Fruit fly (Drosophila melanogaster) whole organism, embryonic: ENCODE results near the gene Rchy1.
A peak's percentile ranks its signal among the peaks of the same experiment; 100 is the strongest.

Source experiments
- ATbp ChIP-seq: fragments of 200-800 bp; sonication (Bioruptor generic); optimal IDR thresholded peaks from 2 replicates; lab custom pipeline; 2017; ENCODE audit warnings: missing biosample characterization, mild to moderate bottlenecking, missing genetic modification characterization, missing genetic modification reagents
- Ada2b ChIP-seq: fragments of 200-800 bp; sonication (Bioruptor generic); IDR thresholded peaks from 2 replicates; pipeline ENCODE4 v1.3.6; 2022; ENCODE audit warnings: missing biosample characterization, missing genetic modification characterization
- Atf-2 ChIP-seq: fragments of 200-800 bp; sonication (Bioruptor generic); optimal IDR thresholded peaks from 2 replicates; lab custom pipeline; 2016; ENCODE audit warnings: missing biosample characterization, missing genetic modification characterization
- Awh ChIP-seq: fragments of 200-800 bp; sonication (Bioruptor generic); IDR thresholded peaks from 2 replicates; pipeline ENCODE4, ENCODE4 v1.3.6; 2022; ENCODE audit warnings: missing biosample characterization, missing genetic modification characterization
- CG1024 ChIP-seq: fragments of 200-800 bp; sonication (Bioruptor generic); IDR thresholded peaks from 2 replicates; pipeline ENCODE4 v1.3.6; 2022; ENCODE audit warnings: missing biosample characterization, missing genetic modification characterization
- CG11093 ChIP-seq: fragments of 200-800 bp; sonication (Bioruptor generic); IDR thresholded peaks from 3 replicates; pipeline ENCODE4 v1.3.6; 2022; ENCODE audit warnings: missing biosample characterization, missing genetic modification characterization
- CG12942 ChIP-seq: fragments of 200-800 bp; sonication (Bioruptor generic); optimal IDR thresholded peaks from 3 replicates; lab custom pipeline; 2016; ENCODE audit warnings: missing biosample characterization, missing genetic modification characterization
- CG16815 ChIP-seq: fragments of 200-800 bp; sonication (Bioruptor generic); optimal IDR thresholded peaks from 3 replicates; lab custom pipeline; 2017; ENCODE audit warnings: missing biosample characterization, mild to moderate bottlenecking, missing genetic modification characterization
- CG17802 ChIP-seq: fragments of 200-800 bp; sonication (Bioruptor generic); optimal IDR thresholded peaks from 2 replicates; lab custom pipeline; 2018; ENCODE audit warnings: missing biosample characterization, mild to moderate bottlenecking, missing genetic modification characterization, moderate library complexity
- CG18764 ChIP-seq: fragments of 200-800 bp; sonication (Bioruptor generic); optimal IDR thresholded peaks from 3 replicates; lab custom pipeline; 2016; ENCODE audit warnings: missing biosample characterization, missing genetic modification characterization
- CG30403 ChIP-seq: fragments of 200-800 bp; sonication (Bioruptor generic); optimal IDR thresholded peaks from 3 replicates; lab custom pipeline; 2016; ENCODE audit warnings: missing biosample characterization, missing genetic modification characterization
- CG34224 ChIP-seq: fragments of 200-800 bp; sonication (Bioruptor generic); IDR thresholded peaks from 3 replicates; pipeline ENCODE4 v1.3.6; 2022; ENCODE audit warnings: missing biosample characterization, missing genetic modification characterization; ENCODE audit not compliant: partially characterized antibody
- CG3726 ChIP-seq: fragments of 200-800 bp; sonication (Bioruptor generic); IDR thresholded peaks from 3 replicates; pipeline ENCODE4, ENCODE4 v1.3.6; 2022; ENCODE audit warnings: missing biosample characterization, missing genetic modification characterization
- CG6254 ChIP-seq: fragments of 200-800 bp; sonication (Bioruptor generic); optimal IDR thresholded peaks from 3 replicates; lab custom pipeline; 2017; ENCODE audit warnings: mild to moderate bottlenecking, missing biosample characterization, missing genetic modification reagents, missing genetic modification characterization
- CG6272 ChIP-seq: fragments of 200-800 bp; sonication (Bioruptor generic); IDR thresholded peaks from 2 replicates; pipeline ENCODE4 v1.3.6; 2022; ENCODE audit warnings: missing biosample characterization, missing genetic modification characterization
- CG6765 ChIP-seq: fragments of 200-800 bp; sonication (Bioruptor generic); optimal IDR thresholded peaks from 3 replicates; lab custom pipeline; 2017; ENCODE audit warnings: missing biosample characterization, mild to moderate bottlenecking, missing genetic modification characterization
- CG7839 ChIP-seq: fragments of 200-800 bp; sonication (Bioruptor generic); optimal IDR thresholded peaks from 3 replicates; lab custom pipeline; 2018; ENCODE audit warnings: missing biosample characterization, mild to moderate bottlenecking, missing genetic modification characterization, moderate library complexity
- CG7987 ChIP-seq: fragments of 200-800 bp; sonication (Bioruptor generic); optimal IDR thresholded peaks from 2 replicates; lab custom pipeline; 2018; ENCODE audit warnings: missing biosample characterization, mild to moderate bottlenecking, missing genetic modification characterization, moderate library complexity
- CG8944 ChIP-seq: fragments of 200-800 bp; sonication (Bioruptor generic); optimal IDR thresholded peaks from 3 replicates; lab custom pipeline; 2016; ENCODE audit warnings: missing biosample characterization, missing genetic modification characterization
- Dbx ChIP-seq: fragments of 200-800 bp; sonication (Bioruptor generic); IDR thresholded peaks from 3 replicates; pipeline ENCODE4 v1.3.6; 2022; ENCODE audit warnings: missing biosample characterization, missing genetic modification characterization
- H2.0 ChIP-seq: fragments of 200-800 bp; sonication (Bioruptor generic); IDR thresholded peaks from 2 replicates; pipeline ENCODE4 v1.3.6; 2022; ENCODE audit warnings: missing biosample characterization, missing genetic modification characterization
- HLH4C ChIP-seq: fragments of 200-800 bp; sonication (Bioruptor generic); IDR thresholded peaks from 3 replicates; pipeline ENCODE4 v1.3.6; 2022; ENCODE audit warnings: missing biosample characterization, missing genetic modification characterization; ENCODE audit not compliant: partially characterized antibody
- Jarid2 ChIP-seq: fragments of 200-800 bp; sonication (Bioruptor generic); optimal IDR thresholded peaks from 3 replicates; lab custom pipeline; 2017; ENCODE audit warnings: mild to moderate bottlenecking, missing biosample characterization, missing genetic modification reagents, missing genetic modification characterization
- Meics ChIP-seq: fragments of 200-800 bp; sonication (Bioruptor generic); optimal IDR thresholded peaks from 2 replicates; lab custom pipeline; 2017; ENCODE audit warnings: missing biosample characterization, mild to moderate bottlenecking, missing genetic modification characterization
- Neu2 ChIP-seq: fragments of 200-800 bp; sonication (Bioruptor generic); optimal IDR thresholded peaks from 3 replicates; lab custom pipeline; 2016; ENCODE audit warnings: missing biosample characterization, missing genetic modification characterization, borderline replicate concordance
- Nf-YC ChIP-seq: fragments of 200-800 bp; optimal IDR thresholded peaks from 3 replicates; lab custom pipeline; 2019; ENCODE audit warnings: missing biosample characterization, mild to moderate bottlenecking, missing genetic modification characterization, moderate library complexity
- NfI ChIP-seq: fragments of 200-800 bp; sonication (Bioruptor generic); optimal IDR thresholded peaks from 3 replicates; lab custom pipeline; 2018; ENCODE audit warnings: missing biosample characterization, mild to moderate bottlenecking, missing genetic modification characterization, moderate library complexity
- Pdp1 ChIP-seq, 2 experiments: fragments of 200-800 bp; sonication (Bioruptor generic); optimal IDR thresholded peaks; 3 replicates each; lab custom pipeline; 2016; ENCODE audit warnings: missing biosample characterization in 2 of 2, missing genetic modification characterization in 2 of 2, mild to moderate bottlenecking in 1 of 2, moderate library complexity in 1 of 2
- Side ChIP-seq: fragments of 200-800 bp; sonication (Bioruptor generic); optimal IDR thresholded peaks from 2 replicates; lab custom pipeline; 2016; ENCODE audit warnings: missing biosample characterization, missing genetic modification characterization
- Stat92E ChIP-seq, 3 experiments: fragments of >200 bp in 2 of 3; fragments of 200-800 bp in 1 of 3; sonication (Bioruptor generic) in 1 of 3; optimal IDR thresholded peaks; 2 replicates each; lab custom pipeline; 2017 to 2019; ENCODE audit warnings: missing biosample characterization in 3 of 3, missing genetic modification characterization in 3 of 3, mild to moderate bottlenecking in 1 of 3, moderate library complexity in 1 of 3
- ab ChIP-seq: fragments of 200-800 bp; sonication (Bioruptor generic); optimal IDR thresholded peaks from 2 replicates; lab custom pipeline; 2016; ENCODE audit warnings: missing biosample characterization, missing genetic modification characterization
- ara ChIP-seq: fragments of 200-800 bp; sonication (Bioruptor generic); IDR thresholded peaks from 2 replicates; pipeline ENCODE4 v1.3.6; 2022; ENCODE audit warnings: missing biosample characterization, missing genetic modification characterization
- az2 ChIP-seq: fragments of 200-800 bp; sonication (Bioruptor generic); optimal IDR thresholded peaks from 3 replicates; lab custom pipeline; 2016; ENCODE audit warnings: missing biosample characterization, missing genetic modification characterization
- bowl ChIP-seq: fragments of 200-800 bp; sonication (Bioruptor generic); IDR thresholded peaks from 2 replicates; pipeline ENCODE4 v1.3.6; 2022; ENCODE audit warnings: missing biosample characterization, missing genetic modification characterization
- cwo ChIP-seq: fragments of 200-800 bp; sonication (Bioruptor generic); optimal IDR thresholded peaks from 3 replicates; lab custom pipeline; 2017; ENCODE audit warnings: missing biosample characterization, missing genetic modification characterization, mild to moderate bottlenecking, moderate library complexity, missing genetic modification reagents
- ems ChIP-seq: fragments of 200-800 bp; sonication (Bioruptor generic); optimal IDR thresholded peaks from 3 replicates; lab custom pipeline; 2016; ENCODE audit warnings: missing biosample characterization, missing genetic modification characterization
- exex ChIP-seq: fragments of 200-800 bp; sonication (Bioruptor generic); optimal IDR thresholded peaks from 4 replicates; lab custom pipeline; 2018; ENCODE audit warnings: missing biosample characterization, mild to moderate bottlenecking, missing genetic modification characterization, moderate library complexity
- ftz-f1 ChIP-seq: fragments of 200-800 bp; sonication (Bioruptor generic); optimal IDR thresholded peaks from 2 replicates; lab custom pipeline; 2016; ENCODE audit warnings: missing biosample characterization, missing genetic modification characterization
- fu2 ChIP-seq: fragments of 200-800 bp; sonication (Bioruptor generic); optimal IDR thresholded peaks from 2 replicates; lab custom pipeline; 2016; ENCODE audit warnings: missing biosample characterization, missing genetic modification characterization
- klu ChIP-seq: fragments of 200-800 bp; sonication (Bioruptor generic); IDR thresholded peaks from 2 replicates; pipeline ENCODE4 v1.3.6; 2022; ENCODE audit warnings: missing biosample characterization, missing genetic modification characterization
- lab ChIP-seq: fragments of 200-800 bp; sonication (Bioruptor generic); optimal IDR thresholded peaks from 3 replicates; lab custom pipeline; 2017; ENCODE audit warnings: missing biosample characterization, missing genetic modification characterization, mild to moderate bottlenecking, moderate library complexity, missing genetic modification reagents
- maf-S ChIP-seq: fragments of 200-800 bp; sonication (Bioruptor generic); optimal IDR thresholded peaks from 2 replicates; lab custom pipeline; 2016; ENCODE audit warnings: missing biosample characterization, missing genetic modification characterization
- nom ChIP-seq: fragments of 200-800 bp; sonication (Bioruptor generic); optimal IDR thresholded peaks from 2 replicates; lab custom pipeline; 2017; ENCODE audit warnings: missing biosample characterization, missing genetic modification characterization, mild to moderate bottlenecking, moderate library complexity, missing genetic modification reagents
- org-1 ChIP-seq: fragments of 200-800 bp; sonication (Bioruptor generic); optimal IDR thresholded peaks from 2 replicates; lab custom pipeline; 2017; ENCODE audit warnings: missing biosample characterization, missing genetic modification characterization
- pnt ChIP-seq: fragments of 200-800 bp; sonication (Bioruptor generic); optimal IDR thresholded peaks from 3 replicates; lab custom pipeline; 2016; ENCODE audit warnings: missing biosample characterization, missing genetic modification characterization
- rib ChIP-seq: fragments of 200-800 bp; sonication (Bioruptor generic); IDR thresholded peaks from 2 replicates; pipeline ENCODE4 v1.3.6; 2022; ENCODE audit warnings: missing biosample characterization, missing genetic modification characterization
- so ChIP-seq: fragments of 200-800 bp; sonication (Bioruptor generic); IDR thresholded peaks from 3 replicates; pipeline ENCODE4 v1.3.6; 2022; ENCODE audit warnings: missing biosample characterization, missing genetic modification characterization
- trem ChIP-seq: fragments of 200-800 bp; optimal IDR thresholded peaks from 3 replicates; lab custom pipeline; 2019; ENCODE audit warnings: missing biosample characterization, mild to moderate bottlenecking, missing genetic modification characterization, moderate library complexity
- z ChIP-seq: fragments of 200-800 bp; sonication (Bioruptor generic); IDR thresholded peaks from 3 replicates; pipeline ENCODE4 v1.3.6; 2022; ENCODE audit warnings: missing biosample characterization, missing genetic modification characterization
- zen ChIP-seq: fragments of 200-800 bp; sonication (Bioruptor generic); optimal IDR thresholded peaks from 3 replicates; lab custom pipeline; 2018; ENCODE audit warnings: missing biosample characterization, mild to moderate bottlenecking, missing genetic modification characterization, moderate library complexity
- zfh2 ChIP-seq: fragments of 200-800 bp; sonication (Bioruptor generic); optimal IDR thresholded peaks from 2 replicates; lab custom pipeline; 2016; ENCODE audit warnings: missing biosample characterization, missing genetic modification characterization

The Rchy1 gene

DNA sequence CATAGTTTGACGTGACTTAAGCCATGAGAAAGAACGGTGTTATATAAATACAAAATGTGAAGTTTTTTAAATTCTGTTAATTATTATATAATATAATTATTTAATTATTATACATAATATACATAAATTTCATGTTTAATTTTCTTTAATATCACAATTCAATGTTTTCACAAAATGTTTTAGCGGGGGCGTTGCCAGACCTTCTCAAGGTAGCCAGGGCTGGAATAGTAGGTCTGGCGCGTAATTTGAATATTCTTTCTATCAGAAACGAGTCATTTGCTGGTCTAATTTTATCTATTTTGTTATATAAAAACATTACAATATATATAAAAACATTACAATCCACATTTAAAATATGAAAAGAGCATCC lies 17.1 kb downstream of the Rchy1 start, which contains the start of gene Acox3 (continued):
- TF ChIP-seq CG17802 (tag; lab: Kevin White, UChicago), result no peak
- TF ChIP-seq fu2 (GFP tag; lab: Kevin White, UChicago), result no peak
- TF ChIP-seq CG6254, result no peak
- no peak for TF ChIP-seq CG16815
- TF ChIP-seq CG6272 (GFP tag; lab: Robert Waterston, UW), result no peak
- TF ChIP-seq Meics, result no peak
- TF ChIP-seq zfh2, result no peak
- no peak for TF ChIP-seq CG7987 (GFP tag; lab: Kevin White, UChicago)
- no peak for TF ChIP-seq NfI
- no peak for TF ChIP-seq Jarid2
- no peak for TF ChIP-seq CG12942 (GFP tag; lab: Kevin White, UChicago)
- no peak for TF ChIP-seq az2 (GFP tag; lab: Kevin White, UChicago)
- peak; percentile 15 for TF ChIP-seq Nf-YC (tag; lab: Kevin White, UChicago)
- TF ChIP-seq CG34224 (GFP tag; lab: Robert Waterston, UW), result no peak
- TF ChIP-seq zen (tag; lab: Kevin White, UChicago), result no peak
- TF ChIP-seq CG1024 (GFP tag; lab: Robert Waterston, UW), result no peak
- peak; percentile 68 for TF ChIP-seq trem
- TF ChIP-seq Ada2b (GFP tag; lab: Robert Waterston, UW), result no peak
- TF ChIP-seq H2.0 (GFP tag; lab: Robert Waterston, UW), result no peak
- TF ChIP-seq CG11093, result no peak
- no peak for TF ChIP-seq CG18764 (GFP tag; lab: Kevin White, UChicago)
- no peak for TF ChIP-seq CG30403 (GFP tag; lab: Kevin White, UChicago)
- no peak for TF ChIP-seq CG7839 (tag; lab: Kevin White, UChicago)
- peak; percentile 41 for TF ChIP-seq exex (tag; lab: Kevin White, UChicago)
- TF ChIP-seq CG6765 (GFP tag; lab: Kevin White, UChicago), result no peak
- TF ChIP-seq z, result no peak
- no peak for TF ChIP-seq ftz-f1 (GFP tag; lab: Kevin White, UChicago)
- no peak for TF ChIP-seq so (GFP tag; lab: Robert Waterston, UW)
- TF ChIP-seq ab (GFP tag; lab: Kevin White, UChicago), result no peak
- no peak for TF ChIP-seq CG3726 (GFP tag; lab: Robert Waterston, UW)
- TF ChIP-seq ems (GFP tag; lab: Kevin White, UChicago), result no peak
- no peak for TF ChIP-seq Dbx (GFP tag; lab: Robert Waterston, UW)
- TF ChIP-seq org-1 (GFP tag; lab: Kevin White, UChicago), result no peak
- TF ChIP-seq Pdp1 (GFP tag; optimal IDR thresholded peaks at IDR 0.05; lab: Kevin White, UChicago), result peak in 1 of 2 experiments; percentile 81
- no peak for TF ChIP-seq ATbp
- TF ChIP-seq Side (GFP tag; lab: Kevin White, UChicago), result no peak
- TF ChIP-seq bowl (GFP tag; lab: Robert Waterston, UW), result no peak
- no peak for TF ChIP-seq CG8944
- no peak for TF ChIP-seq klu (GFP tag; lab: Robert Waterston, UW)

DNA sequence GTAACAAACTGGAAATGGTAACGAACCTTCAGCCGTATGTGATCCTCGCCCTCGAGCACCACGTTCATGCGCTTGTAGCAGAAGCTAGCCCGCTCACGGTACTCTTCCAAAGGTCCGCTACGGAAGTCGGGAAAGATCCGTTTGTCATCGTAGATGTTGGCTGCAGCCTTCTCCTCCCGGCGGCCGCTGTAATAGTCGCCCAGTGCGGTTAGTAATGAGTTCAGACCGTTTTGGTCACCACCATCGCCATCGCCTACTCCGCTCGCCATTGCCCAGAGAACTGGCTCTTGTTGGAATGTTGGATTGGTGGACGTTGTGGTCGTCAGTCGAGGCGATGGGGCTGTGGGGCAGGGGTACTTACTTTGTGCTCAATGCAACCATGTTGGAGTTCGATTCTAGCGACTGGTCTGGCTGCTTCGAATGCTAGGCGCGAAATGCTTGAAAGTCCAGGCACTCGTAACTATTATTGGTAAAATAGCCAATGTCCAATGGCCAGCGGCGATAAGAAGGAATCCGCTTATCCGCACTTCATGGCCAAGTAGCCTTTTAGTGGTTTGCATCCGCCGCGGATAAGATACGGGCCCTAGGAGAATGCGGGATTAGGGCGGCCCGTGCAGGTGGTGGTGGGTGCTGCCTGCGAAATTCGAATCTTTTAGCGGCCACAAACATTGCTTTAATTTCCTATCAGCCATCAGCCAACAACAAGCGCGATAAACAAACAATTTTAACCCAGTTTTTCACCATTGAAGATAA lies 17.7 kb downstream of the Rchy1 start:
- TF ChIP-seq cwo (no peak), rib (peak; percentile 32; the same call in 1 of the 2 replicates), maf-S (GFP tag; lab: Kevin White, UChicago) (no peak), ara (GFP tag; lab: Robert Waterston, UW) (0 out of 2 replicates have a peak, but pooled peaks have one; percentile 18), nom (GFP tag; lab: Kevin White, UChicago) (peak; percentile 78), lab (GFP tag; lab: Kevin White, UChicago) (peak; percentile 24), Awh (GFP tag; lab: Robert Waterston, UW) (peak; percentile 29; the same call in 1 of the 2 replicates), Atf-2 (GFP tag; lab: Kevin White, UChicago) (no peak), Neu2 (GFP tag; lab: Kevin White, UChicago) (peak; percentile 50), Stat92E (GFP tag; optimal IDR thresholded peaks at IDR 0.05; lab: Kevin White, UChicago) (no peak), CG3726 (GFP tag; lab: Robert Waterston, UW) (no peak), pnt (GFP tag; lab: Kevin White, UChicago) (no peak), HLH4C (GFP tag; lab: Robert Waterston, UW) (0 out of 3 replicates have a peak, but pooled peaks have one; percentile 26)
